Fruit fly (Drosophila melanogaster): ENCODE data around the gene Cmtr1.

The Cmtr1 gene

DNA sequence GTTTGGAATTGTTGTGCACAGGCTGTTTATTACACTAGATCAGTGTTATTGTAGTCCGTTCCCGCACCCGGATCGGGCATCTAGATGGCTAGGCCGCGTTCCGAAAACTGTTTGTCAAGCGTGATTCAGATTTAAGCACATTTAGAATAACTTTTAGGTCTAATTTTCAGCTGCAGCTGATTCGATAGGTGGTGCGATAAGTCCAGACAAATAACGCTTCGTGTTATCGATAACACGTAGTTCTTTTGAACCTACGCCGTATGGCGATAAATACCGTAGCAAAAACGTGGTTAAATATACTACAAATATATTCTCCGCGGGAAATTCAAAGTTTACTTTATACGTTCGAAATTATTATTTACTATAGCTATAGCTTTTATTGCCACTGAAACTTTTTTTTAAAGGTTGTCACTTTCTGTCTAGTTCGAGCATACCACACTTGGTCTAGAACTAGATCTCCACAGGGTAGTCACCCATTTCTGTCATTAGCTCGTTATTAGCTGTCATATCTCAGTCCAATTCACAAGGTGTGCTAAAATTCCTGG, at the start of gene Cmtr1, which contains the start of gene CG15375:
Gene Cmtr1 (minus strand): TSS at position 208 of the 545 bp plus-strand sequence.
Gene CG15375 (plus strand): TSS at position 495 of the 545 bp plus-strand sequence.
- TF ChIP-seq CG8478 (optimal IDR thresholded peaks at IDR 0.05) (no peak), CTCF (optimal IDR thresholded peaks at IDR 0.05) (no peak)

dm6 chrX:4139043-4139442, 38.2 kb upstream of the Cmtr1 start:
- TF ChIP-seq CG8478 (optimal IDR thresholded peaks at IDR 0.05), result no peak
- no peak for TF ChIP-seq CTCF (optimal IDR thresholded peaks at IDR 0.05)

- no peak for TF ChIP-seq CTCF (optimal IDR thresholded peaks at IDR 0.05)
- TF ChIP-seq CG8478 (optimal IDR thresholded peaks at IDR 0.05), result no peak
Observed at dm6 chrX:4131049-4131629, 30.3 kb upstream of the Cmtr1 start, which contains the start of gene GlcAT-I. Gene GlcAT-I, plus strand, starts transcription at chrX:4131211.

- no peak for TF ChIP-seq CTCF (optimal IDR thresholded peaks at IDR 0.05)
Observed at dm6 chrX:4119582-4119981, 18.8 kb upstream of the Cmtr1 start.

- TF ChIP-seq CTCF (optimal IDR thresholded peaks at IDR 0.05), result peak in 1 of 2 experiments; percentile 29
- TF ChIP-seq CG8478 (optimal IDR thresholded peaks at IDR 0.05), result no peak
Observed at dm6 chrX:4116834-4117736, 16.3 kb upstream of the Cmtr1 start, which contains the start of the genes tyf and Tip60. Gene tyf, plus strand, starts transcription at chrX:4117020. Gene Tip60, minus strand, starts transcription at chrX:4117487.

DNA sequence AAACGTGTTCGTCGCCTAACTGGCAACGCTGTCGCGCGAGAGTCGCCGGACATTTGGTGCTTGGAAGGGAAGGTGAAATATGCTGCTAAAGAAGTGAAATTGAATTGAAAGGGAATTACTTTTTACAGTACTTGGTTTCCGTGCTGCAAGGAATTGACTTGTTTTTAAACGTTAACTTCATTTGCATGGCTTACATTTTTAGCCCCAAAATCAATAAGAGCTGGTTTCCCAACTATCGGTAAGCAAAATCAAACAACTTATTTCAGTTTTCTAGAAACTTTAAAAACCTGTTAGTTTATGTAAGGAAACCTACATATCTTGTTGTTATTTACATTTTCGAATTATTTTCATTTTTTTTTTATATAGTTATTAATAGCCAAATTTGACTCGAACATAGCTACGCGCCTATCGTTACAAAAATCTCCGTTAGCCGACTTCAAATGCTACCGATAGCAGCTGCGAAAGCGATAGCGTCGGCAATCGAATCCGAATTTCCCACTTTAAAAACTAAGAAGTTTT, 12.9 kb upstream of the Cmtr1 start, which contains the start of the genes dgt4 and Nsun2:
Gene dgt4 (plus strand): TSS at position 4 of the 519 bp plus-strand sequence.
Gene Nsun2 (minus strand): TSS at position 37 of the 519 bp plus-strand sequence.
- TF ChIP-seq CG8478 (optimal IDR thresholded peaks at IDR 0.05), result no peak
- TF ChIP-seq CTCF (optimal IDR thresholded peaks at IDR 0.05), result no peak

DNA sequence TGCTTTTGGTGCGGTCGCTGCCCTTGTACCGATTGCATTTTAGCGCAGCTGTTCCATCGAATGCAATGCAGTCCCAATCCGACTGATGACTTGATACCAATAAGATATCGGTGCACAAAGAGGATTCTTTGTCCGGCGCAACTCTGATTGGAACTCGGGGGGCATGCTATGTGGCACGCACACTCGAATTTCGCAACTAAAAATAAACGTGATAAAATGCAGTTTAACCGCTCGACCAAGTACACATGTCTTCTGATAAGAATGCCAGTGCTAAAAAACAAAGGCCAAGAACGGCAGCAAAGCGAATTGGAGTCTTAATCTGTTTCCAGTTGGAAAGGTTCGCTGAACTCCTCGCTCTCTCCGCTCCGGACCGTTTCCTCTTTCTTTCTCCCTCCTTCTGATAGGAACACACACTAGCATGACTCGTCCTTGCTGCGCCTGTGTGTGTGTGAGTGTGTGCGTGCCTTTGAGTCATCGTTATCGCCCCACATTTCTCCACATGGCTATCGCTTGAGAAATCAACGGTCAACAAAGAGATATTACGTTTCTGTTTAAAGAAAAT, 7.9 kb upstream of the Cmtr1 start:
- TF ChIP-seq CG8478 (optimal IDR thresholded peaks at IDR 0.05), result no peak
- TF ChIP-seq CTCF (optimal IDR thresholded peaks at IDR 0.05), result peak in 1 of 2 experiments; percentile 25

- TF ChIP-seq CG8478 (optimal IDR thresholded peaks at IDR 0.05) (no peak), CTCF (optimal IDR thresholded peaks at IDR 0.05) (no peak)
Observed at dm6 chrX:4108114-4108439, 7.2 kb upstream of the Cmtr1 start.

DNA sequence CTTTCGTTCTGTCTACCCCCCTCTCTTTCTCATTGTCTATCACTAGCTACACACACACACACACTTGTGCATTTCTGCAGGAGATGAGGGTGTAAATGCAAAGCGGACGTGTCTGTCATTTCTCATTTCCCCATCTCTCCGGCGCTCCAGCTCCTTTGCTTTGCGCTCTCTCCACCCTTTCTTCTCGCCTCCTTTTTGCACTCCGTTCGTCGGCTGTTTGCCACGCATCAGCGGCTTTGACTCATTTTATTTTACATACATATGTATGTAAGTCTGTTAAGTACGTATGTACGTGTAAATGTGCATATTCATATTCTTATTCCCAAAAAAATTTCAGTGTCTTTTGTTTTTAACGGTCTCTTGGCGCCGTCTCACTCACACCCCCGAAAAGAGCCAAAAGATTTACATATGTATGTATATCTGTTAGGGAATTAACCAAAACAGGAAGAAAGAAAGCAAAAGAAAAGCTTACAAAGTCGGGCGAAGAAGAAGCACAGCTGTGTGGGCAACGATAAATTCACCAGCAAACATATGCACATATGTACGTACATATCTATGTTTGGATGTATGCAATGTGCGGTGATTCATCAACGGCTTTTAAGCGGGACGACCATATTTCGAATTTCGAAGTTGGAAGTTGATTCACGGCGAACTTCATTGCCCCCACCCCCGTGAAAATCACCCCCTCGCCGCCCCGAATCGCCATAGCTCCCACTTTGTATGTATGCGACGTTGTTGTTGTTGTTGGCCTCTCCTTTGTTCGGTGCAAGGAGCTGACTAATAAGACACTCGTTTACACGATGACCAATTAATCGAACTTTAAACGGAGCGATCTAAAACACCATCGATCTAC, 6.7 kb upstream of the Cmtr1 start:
- TF ChIP-seq CTCF (optimal IDR thresholded peaks at IDR 0.05), result no peak
- TF ChIP-seq CG8478 (optimal IDR thresholded peaks at IDR 0.05), result no peak

- TF ChIP-seq CTCF (optimal IDR thresholded peaks at IDR 0.05) (no peak), CG8478 (optimal IDR thresholded peaks at IDR 0.05) (no peak)
Observed at dm6 chrX:4106756-4107155, 5.9 kb upstream of the Cmtr1 start.

dm6 chrX:4106240-4106639, 5.4 kb upstream of the Cmtr1 start:
- TF ChIP-seq CG8478 (optimal IDR thresholded peaks at IDR 0.05) (no peak), CTCF (optimal IDR thresholded peaks at IDR 0.05) (no peak)

- TF ChIP-seq CTCF (optimal IDR thresholded peaks at IDR 0.05), result peak; percentile 75 to 79
- no peak for TF ChIP-seq CG8478 (optimal IDR thresholded peaks at IDR 0.05)
Observed at dm6 chrX:4105830-4106233, 5.0 kb upstream of the Cmtr1 start, which contains the start of gene cib. Gene cib, plus strand, starts transcription at chrX:4106113.

DNA sequence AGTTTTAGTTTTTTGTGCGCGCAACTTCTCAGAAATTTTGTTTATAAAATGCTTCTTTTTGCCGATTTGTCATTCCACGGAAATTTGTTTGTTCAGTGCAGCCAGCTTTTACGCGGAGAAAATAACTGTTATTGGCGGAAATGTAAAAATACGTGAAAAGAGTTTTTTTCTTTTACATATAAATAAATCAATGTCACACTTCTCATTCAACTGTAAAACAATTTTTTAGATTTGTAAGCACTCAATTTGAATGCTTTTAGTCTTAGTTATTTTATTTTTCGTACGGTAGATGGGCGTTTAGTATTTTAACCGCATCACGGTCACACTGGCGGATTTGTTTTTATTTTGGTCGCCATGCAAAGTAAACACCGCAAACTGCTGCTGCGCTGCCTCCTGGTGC, 3.3 kb upstream of the Cmtr1 start, which contains the start of the genes Xpac and brn:
Gene Xpac (minus strand): TSS at position 66 of the 400 bp plus-strand sequence.
Gene brn (plus strand): TSS at position 211 of the 400 bp plus-strand sequence.
- TF ChIP-seq CTCF (optimal IDR thresholded peaks at IDR 0.05) (no peak), CG8478 (optimal IDR thresholded peaks at IDR 0.05) (no peak)
